Fruit fly (Drosophila melanogaster): ENCODE measurements around the gene CG1907.
A peak's percentile ranks its signal among the peaks of the same experiment; 100 is the strongest.

The CG1907 gene

DNA sequence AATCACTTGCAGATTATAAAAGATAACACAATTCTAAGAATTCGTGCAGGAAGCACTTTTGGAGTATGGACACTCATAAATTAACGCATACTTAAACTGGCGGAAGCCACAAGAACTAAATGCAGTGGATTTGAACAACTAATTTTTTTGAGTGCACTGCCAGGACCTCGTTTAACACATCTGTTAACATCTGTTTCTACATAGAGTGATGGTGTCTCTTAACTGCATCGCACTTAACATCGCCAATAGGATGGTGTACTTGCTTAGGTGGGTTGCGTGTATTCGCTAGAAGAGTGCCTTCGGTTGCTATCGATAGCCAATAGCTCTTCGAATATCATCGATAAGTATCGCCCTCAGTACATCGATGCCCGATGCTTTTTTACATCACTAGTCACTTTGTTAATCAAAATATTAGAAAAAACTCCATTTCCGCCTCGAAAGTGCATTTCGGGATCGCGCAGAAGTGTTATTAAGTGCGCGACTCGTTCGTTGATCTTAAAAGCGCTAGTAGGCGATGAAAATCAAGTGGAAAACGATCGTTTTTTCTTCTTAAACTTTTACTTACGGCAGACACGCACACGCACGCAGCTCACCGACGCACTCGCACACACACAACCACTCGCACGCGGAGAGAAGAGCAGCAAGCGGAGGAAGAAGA, 27.3 kb upstream of the CG1907 start, which contains the start of gene alph (continued):
- TF ChIP-seq CG4424 (GFP tag; optimal IDR thresholded peaks at IDR 0.05), result peak; percentile 18
- peak; percentile 95 for TF ChIP-seq CG14860 (GFP tag; IDR thresholded peaks at IDR 0.05; ENCODE audit: partially characterized antibody)
- no peak for TF ChIP-seq NK7.1 (GFP tag; optimal IDR thresholded peaks at IDR 0.05)
- TF ChIP-seq Nf-YB (GFP tag; optimal IDR thresholded peaks at IDR 0.05), result no peak
- TF ChIP-seq CG12744 (GFP tag; optimal IDR thresholded peaks at IDR 0.05), result peak; percentile 17
- no peak; the same call in 1 of the 3 replicates for TF ChIP-seq ci (GFP tag; IDR thresholded peaks at IDR 0.05)
- peak; percentile 67 for TF ChIP-seq CG3995 (GFP tag; optimal IDR thresholded peaks at IDR 0.05)
- no peak for TF ChIP-seq corto (GFP tag; optimal IDR thresholded peaks at IDR 0.05)
- peak; percentile 52 for TF ChIP-seq p53 (GFP tag; optimal IDR thresholded peaks at IDR 0.05)
- TF ChIP-seq CG1792 (GFP tag; optimal IDR thresholded peaks at IDR 0.05), result no peak
- TF ChIP-seq CG10654 (GFP tag; optimal IDR thresholded peaks at IDR 0.05), result no peak
- TF ChIP-seq Rfx (GFP tag; IDR thresholded peaks at IDR 0.05), result peak; percentile 69
- TF ChIP-seq CG8290 (GFP tag; optimal IDR thresholded peaks at IDR 0.05), result peak; percentile 51
- peak in 1 of 2 experiments; percentile 72 for TF ChIP-seq CG8290 (tag; optimal IDR thresholded peaks at IDR 0.05)
- peak; percentile 46 for TF ChIP-seq CG7556 (GFP tag; optimal IDR thresholded peaks at IDR 0.05)
- no peak for TF ChIP-seq Aef1 (GFP tag; IDR thresholded peaks at IDR 0.05)
- TF ChIP-seq cwo (GFP tag; optimal IDR thresholded peaks at IDR 0.05), result no peak
- peak in 1 of 2 experiments; percentile 81 for TF ChIP-seq Pdp1 (GFP tag; optimal IDR thresholded peaks at IDR 0.05)
- peak; percentile 55 for TF ChIP-seq onecut (GFP tag; IDR thresholded peaks at IDR 0.05)
- TF ChIP-seq CG2129 (GFP tag; IDR thresholded peaks at IDR 0.05; ENCODE audit: partially characterized antibody), result peak; percentile 92
- TF ChIP-seq cato (GFP tag; optimal IDR thresholded peaks at IDR 0.05; ENCODE audit: borderline replicate concordance), result no peak
- no peak for TF ChIP-seq fd64A (GFP tag; optimal IDR thresholded peaks at IDR 0.05)
- no peak for TF ChIP-seq sima (GFP tag; optimal IDR thresholded peaks at IDR 0.05)
- no peak; the same call in 2 of the 3 replicates for TF ChIP-seq C15 (GFP tag; IDR thresholded peaks at IDR 0.05)
- TF ChIP-seq CG15073 (GFP tag; optimal IDR thresholded peaks at IDR 0.05), result no peak
- no peak for TF ChIP-seq run (tag; optimal IDR thresholded peaks at IDR 0.05)
- peak; percentile 64 for TF ChIP-seq ems (GFP tag; optimal IDR thresholded peaks at IDR 0.05)
- TF ChIP-seq NC2α (GFP tag; optimal IDR thresholded peaks at IDR 0.05), result no peak
- TF ChIP-seq cas (GFP tag; IDR thresholded peaks at IDR 0.05), result no peak
- no peak for TF ChIP-seq trem (tag; optimal IDR thresholded peaks at IDR 0.05)
- peak; percentile 44 for TF ChIP-seq Adf1 (GFP tag; IDR thresholded peaks at IDR 0.05)
- 0 out of 2 replicates have a peak, but pooled peaks have one; percentile 25 for TF ChIP-seq E2f2 (GFP tag; IDR thresholded peaks at IDR 0.05)
- no peak for TF ChIP-seq Usf (GFP tag; optimal IDR thresholded peaks at IDR 0.05)
- TF ChIP-seq chm (GFP tag; IDR thresholded peaks at IDR 0.05), result no peak
- 0 out of 2 replicates have a peak, but pooled peaks have one; percentile 6 for TF ChIP-seq stc (GFP tag; IDR thresholded peaks at IDR 0.05)
- peak; percentile 20 for TF ChIP-seq ind (GFP tag; optimal IDR thresholded peaks at IDR 0.05)
- peak; percentile 98 for TF ChIP-seq ato (GFP tag; IDR thresholded peaks at IDR 0.05; ENCODE audit: partially characterized antibody)
- TF ChIP-seq PHDP (tag; optimal IDR thresholded peaks at IDR 0.05), result no peak
- no peak for TF ChIP-seq CG16779 (GFP tag; IDR thresholded peaks at IDR 0.05)
- TF ChIP-seq jing (GFP tag; optimal IDR thresholded peaks at IDR 0.05), result no peak
- TF ChIP-seq CG32532 (GFP tag; IDR thresholded peaks at IDR 0.05), result peak; percentile 51
- TF ChIP-seq CG3065 (GFP tag; optimal IDR thresholded peaks at IDR 0.05), result no peak
- no peak; the same call in 1 of the 2 replicates for TF ChIP-seq CG9215 (GFP tag; IDR thresholded peaks at IDR 0.05)
- peak; percentile 51 for TF ChIP-seq tin (GFP tag; optimal IDR thresholded peaks at IDR 0.05)
- TF ChIP-seq aop (GFP tag; IDR thresholded peaks at IDR 0.05), result no peak
- no peak for TF ChIP-seq sisA (GFP tag; IDR thresholded peaks at IDR 0.05)
- TF ChIP-seq stwl (tag; optimal IDR thresholded peaks at IDR 0.05), result peak; percentile 59
- TF ChIP-seq CG5180 (GFP tag; optimal IDR thresholded peaks at IDR 0.05), result no peak
- TF ChIP-seq CG7745 (tag; optimal IDR thresholded peaks at IDR 0.05), result no peak
- TF ChIP-seq Kr (GFP tag; optimal IDR thresholded peaks at IDR 0.05), result no peak
- TF ChIP-seq cg (GFP tag; optimal IDR thresholded peaks at IDR 0.05), result peak; percentile 96
